Fruit fly (Drosophila melanogaster) whole organism, wandering third instar larva: ENCODE measurements around the gene Pnn.

Source experiments
- CG32264 ChIP-seq: fragments of 200-800 bp; sonication (Bioruptor generic); optimal IDR thresholded peaks from 2 replicates; lab custom pipeline; 2016; ENCODE audit warnings: missing biosample characterization, missing genetic modification characterization
- CG9705 ChIP-seq: fragments of 200-800 bp; sonication (Bioruptor generic); optimal IDR thresholded peaks from 2 replicates; lab custom pipeline; 2018; ENCODE audit warnings: missing biosample characterization, mild to moderate bottlenecking, missing genetic modification characterization
- CrebA ChIP-seq: fragments of 200-800 bp; sonication (Bioruptor generic); optimal IDR thresholded peaks from 2 replicates; lab custom pipeline; 2016; ENCODE audit warnings: missing biosample characterization, mild to moderate bottlenecking, missing genetic modification characterization, borderline replicate concordance
- Dif ChIP-seq: fragments of 200-275, 200-300 bp; sonication (Bioruptor generic); optimal IDR thresholded peaks from 2 replicates; lab custom pipeline; 2018; ENCODE audit warnings: missing biosample characterization, missing genetic modification characterization; ENCODE audit not compliant: partially characterized antibody
- GATAd ChIP-seq: sonication (Bioruptor generic); optimal IDR thresholded peaks from 2 replicates; lab custom pipeline; 2016; ENCODE audit warnings: missing biosample characterization, missing genetic modification characterization
- Hnf4 ChIP-seq: fragments of 200-800 bp; sonication (Bioruptor generic); optimal IDR thresholded peaks from 2 replicates; lab custom pipeline; 2016; ENCODE audit warnings: missing biosample characterization, mild to moderate bottlenecking, missing genetic modification characterization
- Hr78 ChIP-seq: fragments of >200 bp; optimal IDR thresholded peaks from 2 replicates; lab custom pipeline; 2017; ENCODE audit warnings: missing biosample characterization, missing genetic modification characterization
- Hr83 ChIP-seq: fragments of 200-300 bp; sonication (Bioruptor generic); optimal IDR thresholded peaks from 2 replicates; lab custom pipeline; 2016; ENCODE audit warnings: missing biosample characterization, mild to moderate bottlenecking, missing genetic modification characterization, moderate library complexity; ENCODE audit not compliant: poor library complexity, severe bottlenecking
- Mio ChIP-seq: sonication (Bioruptor generic); optimal IDR thresholded peaks from 2 replicates; lab custom pipeline; 2016; ENCODE audit warnings: missing biosample characterization, missing genetic modification characterization
- N ChIP-seq: fragments of >200 bp; optimal IDR thresholded peaks from 2 replicates; lab custom pipeline; 2018; ENCODE audit warnings: missing biosample characterization, missing external identifiers, missing genetic modification characterization
- OdsH ChIP-seq: fragments of 200-800 bp; sonication (Bioruptor generic); optimal IDR thresholded peaks from 2 replicates; lab custom pipeline; 2016; ENCODE audit warnings: missing biosample characterization, mild to moderate bottlenecking, missing genetic modification characterization
- Rel ChIP-seq, 2 experiments: fragments of 200-800 bp; sonication (Bioruptor generic) in 1 of 2; optimal IDR thresholded peaks; 2 replicates in 1 of 2; 3 replicates in 1 of 2; lab custom pipeline; 2016 to 2019; ENCODE audit warnings: mild to moderate bottlenecking in 2 of 2, missing biosample characterization in 2 of 2, missing genetic modification characterization in 2 of 2, moderate library complexity in 1 of 2
- Sp1 ChIP-seq: fragments of 200-800 bp; sonication (Bioruptor generic); optimal IDR thresholded peaks from 3 replicates; lab custom pipeline; 2019; ENCODE audit warnings: missing biosample characterization, mild to moderate bottlenecking, missing genetic modification characterization, moderate library complexity
- Vsx2 ChIP-seq: fragments of 200-300, 225-300 bp; sonication (Bioruptor generic); optimal IDR thresholded peaks from 2 replicates; lab custom pipeline; 2018; ENCODE audit warnings: missing biosample characterization, missing genetic modification characterization; ENCODE audit not compliant: partially characterized antibody
- br ChIP-seq: fragments of 200-800 bp; sonication (Bioruptor generic); optimal IDR thresholded peaks from 2 replicates; lab custom pipeline; 2016; ENCODE audit warnings: missing biosample characterization, missing genetic modification characterization
- brk ChIP-seq: fragments of 200-800 bp; sonication (Bioruptor generic); optimal IDR thresholded peaks from 2 replicates; lab custom pipeline; 2016; ENCODE audit warnings: missing biosample characterization, mild to moderate bottlenecking, missing genetic modification characterization
- dmrt93B ChIP-seq: fragments of 200-800 bp; sonication (Bioruptor generic); optimal IDR thresholded peaks from 2 replicates; lab custom pipeline; 2018; ENCODE audit warnings: missing biosample characterization, mild to moderate bottlenecking, missing genetic modification characterization
- dsf ChIP-seq: sonication (Bioruptor generic); optimal IDR thresholded peaks from 2 replicates; lab custom pipeline; 2016; ENCODE audit warnings: missing biosample characterization, missing genetic modification characterization, borderline replicate concordance
- ey ChIP-seq: fragments of 200-800 bp; sonication (Bioruptor generic); optimal IDR thresholded peaks from 2 replicates; lab custom pipeline; 2016; ENCODE audit warnings: missing biosample characterization, missing genetic modification characterization
- foxo ChIP-seq, 2 experiments: fragments of 200-800 bp; sonication (Bioruptor generic); optimal IDR thresholded peaks; 2 replicates in 1 of 2; 3 replicates in 1 of 2; lab custom pipeline; 2016 to 2017; ENCODE audit warnings: missing biosample characterization in 2 of 2, missing genetic modification characterization in 2 of 2
- fru ChIP-seq: fragments of 200-800 bp; sonication (Bioruptor generic); optimal IDR thresholded peaks from 3 replicates; lab custom pipeline; 2016; ENCODE audit warnings: missing biosample characterization, mild to moderate bottlenecking, missing genetic modification characterization
- h ChIP-seq: fragments of 200-800 bp; sonication (Bioruptor generic); optimal IDR thresholded peaks from 3 replicates; lab custom pipeline; 2016; ENCODE audit warnings: missing biosample characterization, mild to moderate bottlenecking, missing genetic modification characterization
- jim ChIP-seq: fragments of 175-275, 200-325 bp; sonication (Bioruptor generic); optimal IDR thresholded peaks from 2 replicates; lab custom pipeline; 2016; ENCODE audit warnings: missing biosample characterization, mild to moderate bottlenecking, missing genetic modification characterization
- rgr ChIP-seq: fragments of 200-800 bp; sonication (Bioruptor generic); optimal IDR thresholded peaks from 3 replicates; lab custom pipeline; 2016; ENCODE audit warnings: missing biosample characterization, mild to moderate bottlenecking, missing genetic modification characterization
- sv ChIP-seq: fragments of 200-800 bp; sonication (Bioruptor generic); optimal IDR thresholded peaks from 3 replicates; lab custom pipeline; 2016; ENCODE audit warnings: missing biosample characterization, missing genetic modification characterization
- tai ChIP-seq: sonication (Bioruptor generic); optimal IDR thresholded peaks from 2 replicates; lab custom pipeline; 2016; ENCODE audit warnings: missing biosample characterization, missing genetic modification characterization
- woc ChIP-seq: sonication (Bioruptor generic); optimal IDR thresholded peaks from 2 replicates; lab custom pipeline; 2016; ENCODE audit warnings: missing biosample characterization, mild to moderate bottlenecking, missing genetic modification characterization

Gene Pnn

DNA sequence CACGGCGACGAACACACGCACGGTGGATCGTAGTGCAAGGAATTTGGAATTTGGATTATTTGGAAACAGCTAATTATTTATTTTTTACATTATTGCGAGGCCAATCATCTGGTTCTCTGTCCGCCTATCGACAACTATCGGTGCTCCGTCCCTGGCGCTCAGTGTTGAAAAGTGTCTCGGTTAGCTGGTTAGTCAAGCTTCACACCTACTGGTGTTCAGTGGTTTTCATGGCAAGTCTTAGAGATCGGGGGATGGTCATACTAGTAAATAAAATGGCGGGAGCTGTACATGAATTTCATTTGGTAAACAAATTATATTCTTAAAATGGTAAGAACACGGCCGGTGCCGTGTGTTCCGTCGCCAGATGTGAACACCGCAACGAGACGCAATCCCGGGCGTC lies 29.8 kb upstream of the Pnn start, which contains the start of the genes trbd and dmt:
trbd (minus strand) TSS at position 152 of the 400 bp plus-strand sequence.
dmt (plus strand) TSS at position 257 of the 400 bp plus-strand sequence.
- TF ChIP-seq CG9705 (GFP tag; lab: Kevin White, UChicago) = peak; percentile 33
- no peak for TF ChIP-seq foxo (GFP tag; optimal IDR thresholded peaks at IDR 0.05; lab: Kevin White, UChicago)
- peak; percentile 100 for TF ChIP-seq Vsx2
- no peak for TF ChIP-seq br
- TF ChIP-seq OdsH = peak; percentile 50
- TF ChIP-seq sv (GFP tag; lab: Kevin White, UChicago) = peak; percentile 37
- no peak for TF ChIP-seq CG32264 (GFP tag; lab: Kevin White, UChicago)
- no peak for TF ChIP-seq rgr (GFP tag; lab: Kevin White, UChicago)
- peak; percentile 71 for TF ChIP-seq Hr83 (GFP tag; lab: Kevin White, UChicago)
- TF ChIP-seq ey = no peak
- TF ChIP-seq Hnf4 (GFP tag; lab: Kevin White, UChicago) = no peak
- no peak for TF ChIP-seq Mio (GFP tag; lab: Kevin White, UChicago)
- TF ChIP-seq woc (GFP tag; lab: Kevin White, UChicago) = no peak
- TF ChIP-seq fru (GFP tag; lab: Kevin White, UChicago) = no peak
- TF ChIP-seq Rel (GFP tag; optimal IDR thresholded peaks at IDR 0.05; lab: Kevin White, UChicago) = no peak
- TF ChIP-seq Rel (tag; optimal IDR thresholded peaks at IDR 0.05; lab: Kevin White, UChicago) = peak; percentile 93
- no peak for TF ChIP-seq N
- no peak for TF ChIP-seq jim (GFP tag; lab: Kevin White, UChicago)
- no peak for TF ChIP-seq Sp1 (GFP tag; lab: Kevin White, UChicago)
- no peak for TF ChIP-seq dmrt93B (GFP tag; lab: Kevin White, UChicago)
- no peak for TF ChIP-seq tai
- no peak for TF ChIP-seq brk (GFP tag; lab: Kevin White, UChicago)
- no peak for TF ChIP-seq Dif (GFP tag; lab: Kevin White, UChicago)

DNA sequence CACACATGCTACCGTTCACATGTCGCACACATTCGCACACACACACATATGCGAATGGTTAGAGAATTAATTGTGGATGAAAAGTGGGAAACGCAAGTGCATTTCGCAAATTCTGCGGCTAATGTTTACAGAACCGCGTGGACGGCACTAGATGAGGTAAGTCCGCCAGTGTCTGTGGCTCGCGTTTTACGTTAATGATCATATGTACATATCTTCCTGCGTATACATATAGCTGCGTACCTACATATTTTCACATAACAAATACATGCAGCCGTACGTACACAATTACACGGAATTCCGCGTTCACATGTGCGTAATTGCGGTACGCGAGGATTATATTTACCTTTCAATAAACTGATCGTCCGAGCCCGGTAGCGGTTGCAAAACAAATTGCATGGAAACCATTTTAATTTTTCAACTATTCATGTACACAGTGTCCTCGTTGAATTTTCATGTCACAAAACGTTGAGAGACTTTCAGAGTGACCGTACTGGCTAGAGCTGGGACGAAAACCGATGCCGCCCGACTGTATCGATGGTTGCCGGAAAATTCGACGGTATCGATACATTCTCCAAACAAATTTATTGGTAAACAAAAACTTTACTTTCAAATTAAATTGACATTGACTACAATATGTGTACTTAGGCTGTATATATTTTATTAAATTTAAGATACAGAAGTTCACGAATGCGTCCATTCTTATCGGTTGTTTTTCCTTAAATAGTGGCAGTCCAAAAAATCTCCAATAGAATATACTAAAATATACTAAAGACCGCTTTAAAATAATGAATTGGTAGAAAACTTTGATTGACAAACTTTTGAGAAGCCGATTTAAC lies 15.4 kb upstream of the Pnn start, which contains the start of gene hyd:
hyd (minus strand) TSS at position 495 of the 836 bp plus-strand sequence.
- TF ChIP-seq foxo (GFP tag; optimal IDR thresholded peaks at IDR 0.05; lab: Kevin White, UChicago) = no peak
- TF ChIP-seq Vsx2 = no peak
- TF ChIP-seq N = peak; percentile 78

dm6 chr3R:9730784-9731183 lies 9.9 kb upstream of the Pnn start, which contains the start of gene FoxP:
FoxP (minus strand) TSS chr3R:9730872.
- TF ChIP-seq N (no peak), jim (GFP tag; lab: Kevin White, UChicago) (no peak), Vsx2 (peak; percentile 94), Dif (GFP tag; lab: Kevin White, UChicago) (peak; percentile 59)

- TF ChIP-seq CrebA (GFP tag; lab: Kevin White, UChicago) (no peak), br (no peak), CG32264 (GFP tag; lab: Kevin White, UChicago) (no peak)
Observed at dm6 chr3R:9733150-9733549, 7.5 kb upstream of the Pnn start, which contains the start of gene alphaTub85E. alphaTub85E (minus strand) TSS chr3R:9733250.

DNA sequence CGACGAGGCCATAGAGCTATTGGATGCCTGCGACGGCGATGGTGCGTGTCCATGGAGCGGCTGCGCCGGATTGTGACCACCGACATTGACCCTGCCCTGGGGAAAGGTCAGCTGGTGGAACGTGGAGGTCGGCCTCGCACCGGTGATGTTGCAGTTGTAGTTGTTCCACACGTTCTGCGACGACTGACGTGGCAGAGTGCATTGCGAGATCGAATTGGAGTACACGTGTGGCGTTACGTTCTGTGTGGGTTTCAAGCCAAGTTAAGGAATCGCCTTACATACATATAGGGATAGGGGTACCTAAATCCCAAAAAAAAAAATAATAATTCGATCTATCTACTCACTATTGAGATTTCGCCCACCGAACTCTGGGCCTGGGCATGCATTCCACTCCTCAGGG lies 5.5 kb upstream of the Pnn start:
- TF ChIP-seq dsf (GFP tag; lab: Kevin White, UChicago) (no peak), jim (GFP tag; lab: Kevin White, UChicago) (no peak), tai (no peak), h (GFP tag; lab: Kevin White, UChicago) (no peak), CG32264 (GFP tag; lab: Kevin White, UChicago) (no peak), sv (GFP tag; lab: Kevin White, UChicago) (no peak), Mio (GFP tag; lab: Kevin White, UChicago) (no peak), Rel (GFP tag; optimal IDR thresholded peaks at IDR 0.05; lab: Kevin White, UChicago) (no peak), Rel (tag; optimal IDR thresholded peaks at IDR 0.05; lab: Kevin White, UChicago) (no peak), ey (no peak)

DNA sequence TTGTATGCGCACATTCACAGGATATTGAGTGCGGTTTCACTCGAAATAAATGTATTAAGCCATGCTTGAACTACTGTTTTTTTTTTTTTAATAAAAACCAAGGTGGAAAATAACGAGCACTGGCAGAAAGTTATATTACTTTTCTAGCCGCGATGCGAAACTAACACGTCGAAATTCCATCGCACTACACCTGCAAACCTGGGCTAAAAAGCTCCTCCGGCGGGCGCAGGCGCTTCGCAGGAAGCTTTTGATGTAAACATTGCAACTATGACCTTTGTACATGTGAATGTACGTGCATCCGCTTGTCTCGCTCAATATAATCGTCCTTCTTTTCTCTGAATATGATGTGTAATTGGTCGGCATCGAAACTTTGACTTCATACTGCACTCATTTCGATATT lies 906 bp upstream of the Pnn start, which contains the start of gene side-VII:
side-VII (minus strand) TSS at position 187 of the 400 bp plus-strand sequence.
- TF ChIP-seq Hr78 (GFP tag; lab: Kevin White, UChicago) (no peak), GATAd (GFP tag; lab: Kevin White, UChicago) (no peak), ey (no peak), Rel (GFP tag; optimal IDR thresholded peaks at IDR 0.05; lab: Kevin White, UChicago) (no peak), Rel (tag; optimal IDR thresholded peaks at IDR 0.05; lab: Kevin White, UChicago) (no peak), jim (GFP tag; lab: Kevin White, UChicago) (no peak), CG9705 (GFP tag; lab: Kevin White, UChicago) (no peak), OdsH (no peak), CrebA (GFP tag; lab: Kevin White, UChicago) (no peak), brk (GFP tag; lab: Kevin White, UChicago) (no peak), fru (GFP tag; lab: Kevin White, UChicago) (no peak)
